Fruit fly (Drosophila melanogaster): ENCODE results near the gene Mob2.

Gene Mob2

dm6 chr3L:11551949-11552348, 10.1 kb downstream of the Mob2 start (continued):
- peak; percentile 36 for TF ChIP-seq PHDP (tag; optimal IDR thresholded peaks at IDR 0.05)
- no peak for TF ChIP-seq CG1529 (GFP tag; optimal IDR thresholded peaks at IDR 0.05)
- TF ChIP-seq CTCF (GFP tag; optimal IDR thresholded peaks at IDR 0.05): no peak
- TF ChIP-seq tx (GFP tag; optimal IDR thresholded peaks at IDR 0.05): no peak
- no peak for TF ChIP-seq GATAe (GFP tag; conservative IDR thresholded peaks at IDR 0.05)
- TF ChIP-seq CG31224 (GFP tag; IDR thresholded peaks at IDR 0.05): no peak
- TF ChIP-seq CG17361 (GFP tag; IDR thresholded peaks at IDR 0.05): peak; percentile 51; the same call in 1 of the 3 replicates

- TF ChIP-seq her (GFP tag; optimal IDR thresholded peaks at IDR 0.05): peak; percentile 23
- TF ChIP-seq rib (GFP tag; IDR thresholded peaks at IDR 0.05): peak; percentile 37; the same call in 1 of the 2 replicates
- TF ChIP-seq CG30403 (GFP tag; optimal IDR thresholded peaks at IDR 0.05): no peak
- TF ChIP-seq dpn (GFP tag; optimal IDR thresholded peaks at IDR 0.05): peak in 1 of 2 experiments; percentile 19
- peak; percentile 3 for TF ChIP-seq Fer1 (GFP tag; optimal IDR thresholded peaks at IDR 0.05)
- TF ChIP-seq CG12236 (GFP tag; optimal IDR thresholded peaks at IDR 0.05): no peak
- TF ChIP-seq sob (GFP tag; IDR thresholded peaks at IDR 0.05): 0 out of 2 replicates have a peak, but pooled peaks have one; percentile 24
- TF ChIP-seq abd-A (tag; optimal IDR thresholded peaks at IDR 0.05): peak; percentile 85
- TF ChIP-seq sisA (GFP tag; IDR thresholded peaks at IDR 0.05): no peak
- TF ChIP-seq CG9797 (GFP tag; optimal IDR thresholded peaks at IDR 0.05): no peak
- no peak for TF ChIP-seq CG3838 (GFP tag; optimal IDR thresholded peaks at IDR 0.05)
- no peak for TF ChIP-seq trem (tag; optimal IDR thresholded peaks at IDR 0.05)
- peak; percentile 82 for TF ChIP-seq CG11696 (GFP tag; IDR thresholded peaks at IDR 0.05)
- no peak for TF ChIP-seq CG1647 (GFP tag; optimal IDR thresholded peaks at IDR 0.05)
- peak; percentile 67 for TF ChIP-seq kni (GFP tag; optimal IDR thresholded peaks at IDR 0.05)
- peak; percentile 39 for TF ChIP-seq sens (GFP tag)
- no peak for TF ChIP-seq Scr (GFP tag; IDR thresholded peaks at IDR 0.05; ENCODE audit: partially characterized antibody)
- peak; percentile 68 for TF ChIP-seq gro (GFP tag; optimal IDR thresholded peaks at IDR 0.05)
- peak; percentile 37; the same call in 1 of the 3 replicates for TF ChIP-seq z (GFP tag; IDR thresholded peaks at IDR 0.05)
- TF ChIP-seq MBD-R2 (GFP tag; IDR thresholded peaks at IDR 0.05): no peak
- peak; percentile 45 for TF ChIP-seq sd (tag; optimal IDR thresholded peaks at IDR 0.05)
- peak; percentile 6 for TF ChIP-seq CG15269 (tag; optimal IDR thresholded peaks at IDR 0.05)
- TF ChIP-seq Blimp-1 (GFP tag; optimal IDR thresholded peaks at IDR 0.05): peak; percentile 90
- no peak for TF ChIP-seq Drgx (GFP tag; IDR thresholded peaks at IDR 0.05)
- peak; percentile 23 for TF ChIP-seq Meics (GFP tag; optimal IDR thresholded peaks at IDR 0.05)
- peak; percentile 59 for TF ChIP-seq Rfx (GFP tag; IDR thresholded peaks at IDR 0.05)
- peak in 1 of 2 experiments; percentile 49 for TF ChIP-seq Hr78 (GFP tag; optimal IDR thresholded peaks at IDR 0.05)
- peak; percentile 55; the same call in 2 of the 3 replicates for TF ChIP-seq CG11456 (GFP tag; IDR thresholded peaks at IDR 0.05)
- no peak for TF ChIP-seq BEAF-32 (GFP tag; optimal IDR thresholded peaks at IDR 0.05)
- 0 out of 2 replicates have a peak, but pooled peaks have one; percentile 10 for TF ChIP-seq CG32772 (GFP tag; IDR thresholded peaks at IDR 0.05)
- no peak for TF ChIP-seq Myb (GFP tag; optimal IDR thresholded peaks at IDR 0.05)
- no peak for TF ChIP-seq Nf-YA (GFP tag; IDR thresholded peaks at IDR 0.05)
- TF ChIP-seq CG13775 (GFP tag; optimal IDR thresholded peaks at IDR 0.05): no peak
- TF ChIP-seq Med (GFP tag): peak; percentile 89
- peak; percentile 41 for TF ChIP-seq CG15514 (GFP tag; optimal IDR thresholded peaks at IDR 0.05)
- no peak for TF ChIP-seq zen2 (GFP tag; IDR thresholded peaks at IDR 0.05; ENCODE audit: partially characterized antibody)
- peak; percentile 46 for TF ChIP-seq Hmr (GFP tag; optimal IDR thresholded peaks at IDR 0.05)
- peak; percentile 7; the same call in 1 of the 2 replicates for TF ChIP-seq E2f1 (GFP tag; IDR thresholded peaks at IDR 0.05)
- TF ChIP-seq mirr (GFP tag; optimal IDR thresholded peaks at IDR 0.05): peak; percentile 68
- TF ChIP-seq pb (GFP tag; optimal IDR thresholded peaks at IDR 0.05): no peak
- no peak for TF ChIP-seq Oli (tag; optimal IDR thresholded peaks at IDR 0.05)
- peak; percentile 44; the same call in 1 of the 2 replicates for TF ChIP-seq slbo (GFP tag; IDR thresholded peaks at IDR 0.05)
These were observed 11.5 kb downstream of the Mob2 start for dm6 chr3L:11550359-11551056.

All from whole organism, embryonic.